Worm (Caenorhabditis elegans): ENCODE measurements around the gene C47E8.1.

Gene C47E8.1

DNA sequence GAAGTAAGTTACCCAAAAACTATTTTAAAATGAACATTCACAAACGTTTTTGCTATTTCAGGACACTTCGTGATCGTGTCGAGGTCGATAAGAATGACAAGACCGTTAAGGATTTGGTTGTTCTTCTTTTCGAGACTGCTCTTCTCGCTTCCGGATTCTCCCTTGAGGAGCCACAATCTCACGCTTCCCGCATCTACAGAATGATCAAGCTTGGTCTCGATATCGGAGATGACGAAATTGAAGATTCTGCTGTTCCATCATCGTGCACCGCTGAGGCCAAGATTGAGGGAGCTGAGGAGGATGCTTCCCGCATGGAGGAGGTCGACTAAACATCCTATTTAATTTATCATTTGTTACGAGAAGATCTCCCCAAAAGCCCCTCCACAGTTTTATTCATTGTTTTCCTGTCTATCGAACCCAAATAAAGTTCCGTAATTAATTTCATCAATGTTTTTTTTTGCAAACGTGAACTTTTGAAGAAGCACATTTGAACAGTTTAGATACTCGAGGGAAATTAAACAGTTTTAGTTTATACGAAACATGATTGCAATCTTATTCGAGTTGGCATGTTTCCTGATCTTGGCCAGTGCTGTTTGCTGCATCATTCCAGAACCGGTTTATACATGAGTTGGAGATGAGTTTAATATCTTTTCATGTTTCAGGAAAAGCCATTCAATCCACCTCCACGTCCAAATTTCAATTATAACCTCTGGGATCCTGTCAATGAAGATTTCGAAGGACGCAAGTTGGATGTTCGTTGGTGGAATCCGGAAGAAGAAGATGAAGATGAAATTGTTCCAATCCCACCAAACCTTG is 22.5 kb downstream of the C47E8.1 start, which contains the start of gene C47E8.11 (continued):
- TF ChIP-seq somi-1 (GFP tag; optimal IDR thresholded peaks at IDR 0.05) (peak; percentile 26), hlh-12 (tag; optimal IDR thresholded peaks at IDR 0.05) (no peak), T07F8.4 (tag; optimal IDR thresholded peaks at IDR 0.05) (peak; percentile 7), zim-3 (tag; optimal IDR thresholded peaks at IDR 0.05) (peak; percentile 50), snpc-4 (GFP tag; optimal IDR thresholded peaks at IDR 0.05) (peak; percentile 3), snpc-4 (tag; optimal IDR thresholded peaks at IDR 0.05) (peak in 2 of 4 experiments; percentile 39 to 74), F49E8.2 (tag; optimal IDR thresholded peaks at IDR 0.05; ENCODE audit: insufficient read depth) (peak; percentile 94), lin-40 (tag; optimal IDR thresholded peaks at IDR 0.05) (peak; percentile 52), Y95B8A.8 (GFP tag; IDR thresholded peaks at IDR 0.05) (no peak; the same call in 1 of the 2 replicates), nfyb-1 (GFP tag; IDR thresholded peaks at IDR 0.05) (peak; percentile 75), B0035.1 (tag; optimal IDR thresholded peaks at IDR 0.05) (no peak), F57A8.1 (GFP tag; optimal IDR thresholded peaks at IDR 0.05) (no peak), F55B11.4 (tag; optimal IDR thresholded peaks at IDR 0.05; ENCODE audit: borderline replicate concordance, insufficient read depth) (no peak), mes-4 (tag; optimal IDR thresholded peaks at IDR 0.05) (no peak), B0336.3 (GFP tag; IDR thresholded peaks at IDR 0.05) (peak; percentile 86), gei-17 (GFP tag; optimal IDR thresholded peaks at IDR 0.05) (peak; percentile 42), snpc-1.3 (tag; optimal IDR thresholded peaks at IDR 0.05; ENCODE audit: insufficient read depth) (peak; percentile 82), mcd-1 (GFP tag; IDR thresholded peaks at IDR 0.05) (peak; percentile 66), ZK185.1 (tag; optimal IDR thresholded peaks at IDR 0.05; ENCODE audit: poor library complexity, severe bottlenecking) (peak; percentile 64), lin-35 (GFP tag; optimal IDR thresholded peaks at IDR 0.05) (peak in 1 of 3 experiments; percentile 62), Y56A3A.18 (GFP tag; IDR thresholded peaks at IDR 0.05) (peak; percentile 92), B0019.2 (GFP tag; conservative IDR thresholded peaks at IDR 0.05) (no peak), ceh-27 (GFP tag; optimal IDR thresholded peaks at IDR 0.05) (no peak), unc-62 (GFP tag; optimal IDR thresholded peaks at IDR 0.05) (no peak), nhr-80 (tag; optimal IDR thresholded peaks at IDR 0.05) (peak; percentile 32), attf-6 (GFP tag; IDR thresholded peaks at IDR 0.05) (no peak; the same call in 1 of the 2 replicates), nhr-27 (tag; optimal IDR thresholded peaks at IDR 0.05) (no peak), madf-3 (GFP tag; IDR thresholded peaks at IDR 0.05) (peak; percentile 72; the same call in 1 of the 2 replicates), ceh-100 (GFP tag; IDR thresholded peaks at IDR 0.05) (no peak; the same call in 1 of the 2 replicates), attf-5 (GFP tag; optimal IDR thresholded peaks at IDR 0.05) (peak; percentile 26), ztf-6 (GFP tag; IDR thresholded peaks at IDR 0.05) (no peak), lsy-27 (tag; optimal IDR thresholded peaks at IDR 0.05; ENCODE audit: borderline replicate concordance, insufficient read depth) (no peak), cebp-2 (GFP tag; IDR thresholded peaks at IDR 0.05) (0 out of 2 replicates have a peak, but pooled peaks have one; percentile 40), Y67H2A.10 (GFP tag; conservative IDR thresholded peaks at IDR 0.05) (no peak), nhr-179 (tag; optimal IDR thresholded peaks at IDR 0.05) (no peak), F10E7.11 (tag; optimal IDR thresholded peaks at IDR 0.05) (peak; percentile 85), D2030.7 (GFP tag; IDR thresholded peaks at IDR 0.05) (peak; percentile 39; the same call in 1 of the 2 replicates), lin-26 (GFP tag; IDR thresholded peaks at IDR 0.05) (no peak; the same call in 1 of the 2 replicates), athp-1 (tag; optimal IDR thresholded peaks at IDR 0.05) (peak; percentile 41), lir-1 (GFP tag; conservative IDR thresholded peaks at IDR 0.05) (no peak), hrde-1 (tag; optimal IDR thresholded peaks at IDR 0.05; ENCODE audit: borderline replicate concordance) (peak; percentile 21), ztf-25 (GFP tag; IDR thresholded peaks at IDR 0.05) (no peak), F23B12.7 (tag; optimal IDR thresholded peaks at IDR 0.05; ENCODE audit: insufficient read depth) (peak; percentile 44), ceh-40 (GFP tag; IDR thresholded peaks at IDR 0.05) (no peak), mel-28 (tag; optimal IDR thresholded peaks at IDR 0.05; ENCODE audit: borderline replicate concordance) (no peak)

All from whole organism, young adult.